Fruit fly (Drosophila melanogaster): ENCODE measurements around the gene CG13014.

- TF ChIP-seq Pif1B (GFP tag; optimal IDR thresholded peaks at IDR 0.05) = peak; percentile 47
- TF ChIP-seq CG14655 (GFP tag; optimal IDR thresholded peaks at IDR 0.05) = no peak
- TF ChIP-seq CG8301 (tag; optimal IDR thresholded peaks at IDR 0.05) = no peak
- TF ChIP-seq EcR (GFP tag; optimal IDR thresholded peaks at IDR 0.05) = peak; percentile 50
- no peak for TF ChIP-seq D1 (tag; optimal IDR thresholded peaks at IDR 0.05)
- no peak for TF ChIP-seq CG10348 (GFP tag; IDR thresholded peaks at IDR 0.05)
- peak; percentile 17 for TF ChIP-seq gl (tag; optimal IDR thresholded peaks at IDR 0.05)
- TF ChIP-seq CG32121 (GFP tag; IDR thresholded peaks at IDR 0.05) = no peak
- peak; percentile 4 for TF ChIP-seq CG34367 (tag; optimal IDR thresholded peaks at IDR 0.05)
Measured at dm6 chrX:16586178-16586890, 1.3 kb upstream of the CG13014 start.
